Worm (Caenorhabditis elegans) whole organism, L4/young adult: ENCODE data around the gene odr-7.
A peak's percentile ranks its signal among the peaks of the same experiment; 100 is the strongest.

Experiments used
- W03F9.2 ChIP-seq: fragments of 150-350 bp; optimal IDR thresholded peaks from 2 replicates; lab custom pipeline; 2014; ENCODE audit warnings: missing biosample characterization, missing genetic modification characterization
- dao-5 ChIP-seq: sonication (generic microtip); optimal IDR thresholded peaks from 2 replicates; lab custom pipeline; 2016; ENCODE audit warnings: missing genotype, missing genetic modification characterization, moderate library complexity, missing compliant biosample characterization
- him-1 ChIP-seq: sonication (generic microtip); optimal IDR thresholded peaks from 2 replicates; lab custom pipeline; 2016; ENCODE audit warnings: missing genotype, missing genetic modification reagents, missing genetic modification characterization, missing compliant biosample characterization

The odr-7 gene

DNA sequence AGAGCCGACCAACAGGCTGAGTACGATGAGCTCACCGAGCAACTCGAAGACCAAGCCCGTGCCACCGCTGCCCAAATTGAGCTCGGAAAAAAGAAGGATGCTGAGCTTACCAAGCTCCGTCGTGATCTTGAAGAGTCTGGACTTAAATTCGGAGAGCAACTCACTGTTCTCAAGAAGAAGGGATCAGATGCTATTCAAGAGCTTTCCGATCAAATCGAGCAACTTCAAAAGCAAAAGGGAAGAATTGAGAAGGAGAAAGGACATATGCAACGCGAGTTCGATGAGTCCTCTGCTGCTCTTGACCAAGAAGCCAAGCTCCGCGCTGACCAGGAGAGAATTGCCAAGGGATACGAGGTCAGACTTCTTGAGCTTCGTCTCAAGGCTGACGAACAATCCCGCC lies 10.8 kb upstream of the odr-7 start:
- no peak for TF ChIP-seq him-1
- TF ChIP-seq W03F9.2, result no peak
- TF ChIP-seq dao-5, result no peak

DNA sequence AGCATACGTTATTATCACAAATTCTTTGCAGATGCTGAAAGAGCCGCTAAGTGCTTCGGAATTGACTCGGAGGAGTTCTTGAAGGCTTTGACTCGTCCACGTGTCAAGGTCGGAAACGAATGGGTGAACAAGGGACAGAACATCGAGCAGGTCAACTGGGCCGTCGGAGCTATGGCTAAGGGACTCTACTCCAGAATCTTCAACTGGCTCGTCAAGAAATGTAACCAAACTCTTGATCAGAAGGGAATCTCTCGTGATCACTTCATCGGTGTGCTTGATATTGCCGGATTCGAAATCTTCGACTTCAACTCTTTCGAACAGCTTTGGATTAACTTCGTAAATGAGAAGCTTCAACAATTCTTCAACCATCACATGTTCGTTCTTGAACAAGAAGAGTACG lies 8.4 kb upstream of the odr-7 start:
- TF ChIP-seq W03F9.2 (no peak), him-1 (no peak), dao-5 (no peak)

DNA sequence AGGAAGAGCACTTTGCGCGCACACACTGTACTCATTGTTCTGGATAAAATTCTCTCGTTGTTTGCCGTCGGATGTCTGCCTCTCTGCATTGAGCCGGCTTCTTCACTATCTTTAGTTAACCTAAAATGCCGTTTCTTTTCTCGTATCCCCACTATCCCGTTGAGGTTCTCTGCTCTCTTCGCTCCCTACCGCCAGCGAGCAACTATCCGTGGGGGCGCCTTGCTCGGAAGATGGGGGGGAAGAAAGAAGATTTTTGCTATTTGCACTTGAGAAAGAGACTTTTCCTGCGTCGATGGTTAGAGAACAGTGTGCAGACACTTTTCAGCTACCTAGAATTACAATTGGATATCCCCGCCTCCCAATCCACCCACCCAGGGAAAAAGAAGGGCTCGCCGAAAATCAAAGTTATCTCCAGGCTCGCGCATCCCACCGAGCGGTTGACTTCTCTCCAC lies 6.2 kb upstream of the odr-7 start, which contains the start of gene myo-2:
Gene myo-2 (plus strand): TSS at position 402 of the 452 bp plus-strand sequence.
- no peak for TF ChIP-seq dao-5
- TF ChIP-seq him-1, result no peak
- no peak for TF ChIP-seq W03F9.2

DNA sequence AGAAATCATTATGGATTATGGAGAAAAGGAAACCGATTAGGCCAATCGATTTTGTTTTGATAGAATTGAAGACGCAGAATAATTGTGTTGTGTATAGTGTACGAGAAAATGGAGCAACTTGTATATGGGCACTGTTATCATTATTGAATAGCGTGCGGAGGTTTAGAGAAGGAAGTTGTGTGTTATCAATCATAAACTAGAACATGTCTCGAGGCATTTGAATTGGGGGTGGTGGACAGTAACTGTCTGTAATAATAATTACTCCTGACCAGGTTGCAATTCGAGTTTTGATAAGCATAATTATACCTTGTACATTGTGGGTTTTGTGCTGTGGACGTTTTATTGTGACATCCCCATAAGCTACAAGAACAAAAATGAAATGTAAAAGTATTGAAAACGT lies 5.3 kb upstream of the odr-7 start, which contains the start of gene cdf-2:
Gene cdf-2 (minus strand): TSS at position 149 of the 400 bp plus-strand sequence.
- TF ChIP-seq dao-5 (no peak), W03F9.2 (no peak), him-1 (no peak)

DNA sequence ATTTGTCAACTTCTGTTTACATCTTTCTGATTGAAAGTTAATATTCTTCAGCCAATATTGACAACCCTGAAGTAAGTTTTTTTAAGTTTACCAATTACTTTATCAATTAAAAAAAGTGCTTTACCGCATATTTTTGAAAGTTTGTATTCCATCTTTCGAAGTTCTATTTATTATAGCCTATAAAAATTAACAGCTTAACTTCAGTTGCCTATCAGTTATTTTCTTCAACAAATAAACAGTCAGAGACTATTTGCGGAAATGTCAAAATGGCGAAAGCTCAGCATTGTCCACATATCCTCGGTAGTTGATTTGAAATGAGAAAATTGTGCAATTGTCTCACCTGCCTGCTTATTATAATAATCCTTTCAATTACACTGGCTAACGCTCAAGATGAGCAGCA lies 2.0 kb upstream of the odr-7 start, which contains the start of gene T18D3.5:
Gene T18D3.5 (plus strand): TSS at position 301 of the 400 bp plus-strand sequence.
- TF ChIP-seq dao-5 (no peak), W03F9.2 (no peak), him-1 (no peak)

DNA sequence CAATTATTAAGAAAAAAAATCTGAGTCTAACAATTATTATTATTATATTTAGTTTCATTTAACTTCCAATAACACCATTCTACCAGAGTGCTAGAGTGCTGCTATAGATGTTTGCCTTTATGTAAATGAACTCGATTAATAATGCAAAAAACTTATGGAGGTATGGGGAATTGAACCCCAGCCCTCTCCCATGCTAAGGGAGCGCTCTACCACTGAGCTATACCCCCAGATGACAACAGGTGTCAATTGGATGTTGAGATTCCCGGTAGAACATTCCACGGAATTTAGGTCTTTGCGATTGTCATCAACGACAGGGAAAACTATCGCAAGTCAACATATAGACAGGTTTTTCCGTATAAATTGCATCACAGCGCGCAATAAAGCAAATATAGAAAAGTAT lies 3.4 kb downstream of the odr-7 start:
- no peak for TF ChIP-seq him-1
- peak; percentile 57 for TF ChIP-seq W03F9.2
- peak; percentile 83 for TF ChIP-seq dao-5

DNA sequence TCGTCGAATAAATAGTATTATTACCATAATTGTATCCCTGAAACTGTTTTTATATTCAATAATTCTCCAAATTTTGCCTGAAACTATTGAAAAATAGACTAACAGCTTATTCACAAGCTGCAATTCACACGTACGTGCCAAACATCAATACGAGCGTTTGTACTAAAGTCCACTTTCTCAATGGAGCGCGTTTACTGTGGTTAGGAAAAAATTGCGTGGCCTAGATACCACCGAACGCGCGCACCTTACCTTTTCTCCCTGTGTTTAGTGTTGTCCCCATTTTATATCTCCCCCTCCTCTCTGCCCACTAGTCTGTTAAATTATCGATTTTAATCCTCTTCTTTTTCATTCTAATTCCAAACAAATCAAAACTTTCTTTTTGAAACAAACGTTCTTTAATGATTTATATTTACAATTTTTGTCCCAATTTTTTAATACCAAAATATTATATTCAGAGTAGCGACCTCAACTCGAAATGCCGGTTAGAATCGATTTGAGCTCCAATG lies 7.1 kb downstream of the odr-7 start, which contains the start of the genes T18D3.9 and T18D3.1:
Gene T18D3.9 (minus strand): TSS at position 168 of the 506 bp plus-strand sequence.
Gene T18D3.1 (plus strand): TSS at position 456 of the 506 bp plus-strand sequence.
- TF ChIP-seq dao-5 (no peak), W03F9.2 (no peak), him-1 (no peak)

DNA sequence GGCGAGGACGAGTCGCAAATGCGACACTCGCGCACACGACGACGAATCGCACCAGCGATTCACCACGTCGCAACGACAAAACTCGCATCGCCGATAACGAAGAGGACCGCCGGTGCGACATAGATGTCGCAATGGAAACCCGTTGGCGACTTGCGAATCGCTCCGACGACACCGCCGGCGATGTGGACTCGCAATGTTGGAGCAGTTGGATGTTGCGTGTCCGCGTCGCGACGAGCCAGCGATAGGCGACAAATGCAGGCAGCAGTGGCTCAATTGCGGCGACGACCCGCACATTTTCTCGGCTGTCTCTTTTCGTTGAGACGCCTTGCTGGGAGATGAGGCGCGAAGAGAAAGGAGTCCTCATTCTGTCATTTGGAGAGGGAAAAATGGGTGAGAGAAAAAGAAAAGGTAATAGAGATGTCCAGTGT lies 9.3 kb downstream of the odr-7 start:
- TF ChIP-seq dao-5 (no peak), him-1 (peak; percentile 87)

DNA sequence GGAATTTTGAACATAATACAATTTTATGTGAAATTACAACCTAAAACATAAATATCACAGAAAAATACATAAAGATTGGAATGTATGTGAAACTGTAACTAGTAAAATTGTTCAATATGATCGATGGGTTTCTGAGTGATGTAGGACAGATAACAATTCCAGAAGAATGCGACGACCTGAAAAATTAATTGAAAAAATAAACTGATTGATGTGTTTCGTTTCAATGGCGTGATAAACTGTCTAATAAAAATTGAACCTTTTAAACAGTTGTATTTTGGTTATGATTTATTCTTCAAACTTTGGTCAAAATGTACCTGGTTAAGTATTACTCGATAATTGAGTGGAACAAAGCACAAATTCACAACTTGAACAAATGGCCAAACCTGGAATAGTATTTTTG lies 10.2 kb downstream of the odr-7 start:
- no peak for TF ChIP-seq him-1
- no peak for TF ChIP-seq dao-5
- no peak for TF ChIP-seq W03F9.2

DNA sequence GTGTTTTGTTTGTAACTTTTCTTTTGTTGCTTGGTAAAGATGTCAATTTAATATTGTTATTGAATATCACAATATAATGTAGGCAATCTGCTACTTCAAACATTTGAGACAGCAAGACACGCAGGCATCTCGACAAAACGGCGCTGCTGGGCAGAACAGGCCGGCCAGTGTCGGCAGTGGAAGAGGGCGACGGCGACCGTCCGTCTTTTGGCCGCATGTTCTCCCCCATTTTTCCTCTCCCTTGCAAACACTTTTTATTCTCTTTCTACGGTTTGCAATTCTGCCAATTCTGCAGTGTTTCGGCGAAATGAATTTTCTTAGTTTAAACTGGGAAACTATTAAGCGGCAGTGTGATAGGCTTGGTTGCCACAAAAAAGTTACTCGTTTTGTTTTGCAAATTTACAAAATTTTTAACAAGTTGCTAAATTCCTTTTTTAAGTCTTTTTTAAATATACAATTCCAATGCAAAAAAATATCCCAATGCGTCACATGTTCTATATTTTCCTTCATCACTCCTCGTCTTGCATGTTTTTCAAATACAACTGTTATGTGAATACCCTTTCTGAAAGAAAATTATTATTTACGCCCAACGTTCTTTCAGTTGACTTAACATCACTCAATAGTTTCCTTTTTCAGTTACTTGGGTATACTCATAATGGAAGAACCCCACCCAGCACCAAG lies 12.1 kb downstream of the odr-7 start, which contains the start of gene T18D3.6:
Gene T18D3.6 (plus strand): TSS at position 631 of the 681 bp plus-strand sequence.
- TF ChIP-seq him-1 (no peak), dao-5 (no peak), W03F9.2 (no peak)

DNA sequence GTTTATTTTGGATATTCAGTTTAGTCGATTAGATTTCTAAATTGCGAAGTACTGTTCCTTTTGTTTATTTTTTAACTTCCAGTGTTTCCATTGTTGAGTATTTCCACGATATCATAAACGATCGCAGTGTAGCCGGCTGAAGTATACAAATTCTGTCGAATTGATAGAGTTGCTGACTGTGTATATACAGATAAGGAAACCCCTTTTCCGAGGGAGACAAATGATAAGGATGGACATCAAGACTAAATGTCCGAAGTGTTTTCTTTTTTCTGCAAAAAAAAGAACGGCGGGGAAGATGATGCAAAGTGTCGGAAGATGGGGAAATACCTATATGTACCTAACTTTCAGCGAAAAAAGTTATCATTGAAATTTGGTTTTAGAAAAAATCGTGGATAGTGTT lies 14.9 kb downstream of the odr-7 start:
- TF ChIP-seq dao-5, result no peak
- no peak for TF ChIP-seq W03F9.2
- TF ChIP-seq him-1, result no peak

DNA sequence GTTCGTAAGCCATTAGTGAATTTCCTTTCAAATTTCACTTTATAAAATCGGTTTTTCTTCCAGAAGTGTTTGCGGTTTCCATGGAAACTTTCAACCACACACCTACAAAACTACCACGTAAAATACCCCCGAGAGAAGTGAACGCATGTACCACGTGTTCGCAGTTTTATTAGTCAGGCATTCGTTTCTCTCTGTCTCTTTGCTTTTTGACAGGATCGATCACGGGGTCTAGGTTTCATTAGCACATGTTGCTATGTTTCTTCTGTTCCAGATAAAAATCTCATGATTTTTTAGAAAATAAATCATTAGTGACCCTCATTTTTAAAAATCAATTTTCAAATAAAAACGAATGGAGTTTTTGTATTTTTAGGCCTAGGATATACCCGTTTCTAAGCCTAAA lies 17.0 kb downstream of the odr-7 start:
- no peak for TF ChIP-seq him-1
- no peak for TF ChIP-seq W03F9.2
- no peak for TF ChIP-seq dao-5

DNA sequence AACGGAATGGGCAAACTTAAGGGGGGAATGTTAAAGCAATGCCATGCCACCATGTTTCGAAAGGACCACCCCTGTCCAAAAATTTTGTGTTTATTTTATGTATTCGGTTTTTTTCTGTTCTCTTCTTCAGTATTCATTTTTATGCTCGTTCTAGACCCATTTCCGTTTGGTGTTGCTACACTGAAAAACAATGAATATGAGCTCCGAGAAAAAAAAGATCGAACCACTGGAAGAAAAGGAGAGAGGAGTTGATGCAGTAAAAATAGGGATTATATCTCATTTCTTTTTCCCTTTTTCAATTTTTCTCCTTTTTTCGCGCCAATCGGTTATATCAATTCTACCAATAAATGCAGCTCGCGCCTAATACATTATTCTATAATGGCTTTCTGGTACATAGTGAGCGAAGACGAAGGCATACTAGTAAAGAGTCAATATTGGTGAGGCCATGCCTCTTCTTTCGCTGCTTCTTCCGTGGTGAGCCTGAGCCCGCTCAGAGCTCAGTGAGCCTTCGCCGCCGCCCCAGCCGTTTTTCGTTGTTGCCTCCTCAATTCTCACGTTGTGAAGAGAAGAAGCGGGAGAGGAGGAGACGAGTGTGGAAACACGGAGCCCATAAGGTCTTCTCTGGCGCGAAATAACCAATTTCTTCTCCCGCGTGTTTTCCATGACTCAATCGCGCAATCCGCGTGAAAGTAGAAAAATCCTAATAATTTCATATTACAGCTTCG lies 21.3 kb downstream of the odr-7 start:
- TF ChIP-seq him-1 (no peak), dao-5 (no peak), W03F9.2 (no peak)

DNA sequence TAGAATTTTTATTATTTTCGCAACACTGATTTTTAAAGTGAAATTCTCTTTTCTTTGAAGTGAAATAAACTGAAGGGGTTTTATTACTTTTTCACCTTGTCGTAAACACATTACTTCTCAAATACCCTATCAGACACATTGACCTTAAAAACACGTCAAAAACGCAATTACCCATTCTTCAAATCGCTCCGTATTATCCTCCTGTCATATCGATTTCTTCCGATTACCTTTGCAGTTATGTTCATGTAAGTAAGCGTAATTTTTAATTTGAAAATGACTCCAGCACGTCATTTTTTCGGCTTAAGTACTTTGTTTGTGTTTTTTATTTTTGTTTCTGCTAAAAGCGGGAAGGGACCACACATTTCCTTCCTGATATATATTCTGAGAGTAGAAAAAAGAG lies 23.2 kb downstream of the odr-7 start:
- TF ChIP-seq him-1 (no peak), W03F9.2 (no peak), dao-5 (no peak)

DNA sequence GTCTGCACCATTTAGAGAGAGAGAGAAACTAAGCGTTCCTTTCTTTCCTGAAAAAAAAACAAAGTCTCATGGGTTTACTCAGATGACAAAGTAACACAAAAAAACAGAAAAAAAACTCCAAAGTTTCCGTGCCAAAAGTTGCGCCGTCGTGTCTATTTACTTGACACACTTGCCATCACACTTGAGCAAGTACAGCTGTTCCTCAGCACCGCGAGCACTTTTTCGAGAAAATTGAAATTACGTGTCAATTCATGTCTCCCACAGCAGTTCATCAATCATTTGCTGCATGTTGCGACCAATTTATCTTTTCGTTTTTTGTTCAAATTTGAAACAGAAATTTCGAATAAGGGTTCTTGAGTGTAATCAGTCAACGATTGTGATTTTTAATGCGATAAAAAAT lies 25.0 kb downstream of the odr-7 start:
- TF ChIP-seq W03F9.2 (no peak), dao-5 (no peak), him-1 (no peak)

DNA sequence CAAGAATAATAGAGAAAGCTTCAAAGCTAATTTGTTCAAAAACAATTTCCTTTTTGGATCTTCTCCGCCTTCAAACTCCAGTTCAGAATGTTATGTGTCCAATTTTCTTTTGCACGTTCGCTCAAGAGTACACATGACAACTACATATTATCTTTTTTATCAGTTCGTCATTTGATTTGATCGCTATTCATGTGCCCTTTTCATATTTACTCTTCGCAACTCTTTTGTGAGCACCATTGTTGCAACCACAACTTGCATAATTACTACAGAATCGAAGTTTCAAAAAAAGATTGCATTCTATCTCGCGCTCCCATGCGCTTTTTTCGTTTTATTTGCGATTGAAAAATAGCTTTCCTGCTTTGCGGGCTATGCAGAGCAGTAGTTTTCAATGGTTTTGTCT lies 26.2 kb downstream of the odr-7 start:
- no peak for TF ChIP-seq dao-5
- TF ChIP-seq W03F9.2, result no peak
- TF ChIP-seq him-1, result no peak
